Worm (Caenorhabditis elegans): ENCODE measurements around the gene B0546.5.

ce11 chrIV:3418741-3419140, 28.8 kb upstream of the B0546.5 start:
- TF ChIP-seq madf-8 (GFP tag; conservative IDR thresholded peaks at IDR 0.05) (no peak), B0261.1 (tag; optimal IDR thresholded peaks at IDR 0.05) (no peak), nhr-27 (tag; optimal IDR thresholded peaks at IDR 0.05) (no peak), ztf-26 (tag; optimal IDR thresholded peaks at IDR 0.05) (no peak), lin-54 (GFP tag; optimal IDR thresholded peaks at IDR 0.05) (no peak), unc-62 (GFP tag; optimal IDR thresholded peaks at IDR 0.05) (no peak)
